Fruit fly (Drosophila melanogaster) whole organism, embryonic: ENCODE results near the gene CG15498.

Experiments
- B-H1 ChIP-seq: fragments of 200-800 bp; sonication (Bioruptor generic); IDR thresholded peaks from 3 replicates; pipeline ENCODE4 v1.3.6; 2022; ENCODE audit warnings: missing biosample characterization, missing genetic modification characterization
- CG10462 ChIP-seq: fragments of 200-800 bp; sonication (Bioruptor generic); optimal IDR thresholded peaks from 2 replicates; lab custom pipeline; 2016; ENCODE audit warnings: missing biosample characterization, missing genetic modification characterization
- CG10979 ChIP-seq: fragments of 200-800 bp; sonication (Bioruptor generic); optimal IDR thresholded peaks from 2 replicates; lab custom pipeline; 2018; ENCODE audit warnings: missing biosample characterization, mild to moderate bottlenecking, missing genetic modification characterization, moderate library complexity
- CG11093 ChIP-seq: fragments of 200-800 bp; sonication (Bioruptor generic); IDR thresholded peaks from 3 replicates; pipeline ENCODE4 v1.3.6; 2022; ENCODE audit warnings: missing biosample characterization, missing genetic modification characterization
- CG11247 ChIP-seq: fragments of 200-800 bp; sonication (Bioruptor generic); IDR thresholded peaks from 2 replicates; pipeline ENCODE4 v1.3.6; 2022; ENCODE audit warnings: missing biosample characterization, missing genetic modification characterization
- CG11398 ChIP-seq: fragments of 200-800 bp; sonication (Bioruptor generic); optimal IDR thresholded peaks from 2 replicates; lab custom pipeline; 2016; ENCODE audit warnings: missing biosample characterization, missing genetic modification characterization
- CG1233 ChIP-seq: fragments of 200-800 bp; sonication (Bioruptor generic); optimal IDR thresholded peaks from 4 replicates; lab custom pipeline; 2018; ENCODE audit warnings: missing biosample characterization, mild to moderate bottlenecking, missing genetic modification characterization
- CG13775 ChIP-seq: fragments of 200-800 bp; sonication (Bioruptor generic); optimal IDR thresholded peaks from 3 replicates; lab custom pipeline; 2017; ENCODE audit warnings: missing biosample characterization, mild to moderate bottlenecking, missing genetic modification characterization
- CG13894 ChIP-seq: fragments of 200-800 bp; sonication (Bioruptor generic); optimal IDR thresholded peaks from 3 replicates; lab custom pipeline; 2018; ENCODE audit warnings: missing biosample characterization, mild to moderate bottlenecking, missing genetic modification characterization, moderate library complexity
- CG14860 ChIP-seq: fragments of 200-800 bp; sonication (Bioruptor generic); IDR thresholded peaks from 3 replicates; pipeline ENCODE4 v1.3.6; 2022; ENCODE audit warnings: missing biosample characterization, missing genetic modification characterization; ENCODE audit not compliant: partially characterized antibody
- CG15479 ChIP-seq: fragments of 200-800 bp; sonication (Bioruptor generic); optimal IDR thresholded peaks from 3 replicates; lab custom pipeline; 2019; ENCODE audit warnings: missing biosample characterization, mild to moderate bottlenecking, missing genetic modification characterization, moderate library complexity
- CG1602 ChIP-seq: fragments of 200-800 bp; sonication (Bioruptor generic); optimal IDR thresholded peaks from 3 replicates; lab custom pipeline; 2016; ENCODE audit warnings: missing biosample characterization, missing genetic modification characterization
- CG16779 ChIP-seq: fragments of 200-800 bp; sonication (Bioruptor generic); IDR thresholded peaks from 2 replicates; pipeline ENCODE4 v1.3.6; 2022; ENCODE audit warnings: missing biosample characterization, missing genetic modification characterization
- CG16815 ChIP-seq: fragments of 200-800 bp; sonication (Bioruptor generic); optimal IDR thresholded peaks from 3 replicates; lab custom pipeline; 2017; ENCODE audit warnings: missing biosample characterization, mild to moderate bottlenecking, missing genetic modification characterization
- CG17385 ChIP-seq: fragments of 200-800 bp; sonication (Bioruptor generic); optimal IDR thresholded peaks from 3 replicates; lab custom pipeline; 2018; ENCODE audit warnings: missing biosample characterization, mild to moderate bottlenecking, missing genetic modification characterization
- CG17829 ChIP-seq: fragments of 200-800 bp; optimal IDR thresholded peaks from 2 replicates; lab custom pipeline; 2019; ENCODE audit warnings: missing biosample characterization, mild to moderate bottlenecking, missing genetic modification characterization, moderate library complexity
- CG18011 ChIP-seq: fragments of 200-800 bp; sonication (Bioruptor generic); optimal IDR thresholded peaks from 2 replicates; lab custom pipeline; 2017; ENCODE audit warnings: missing biosample characterization, missing genetic modification characterization, mild to moderate bottlenecking, moderate library complexity, missing genotype
- CG18476 ChIP-seq: fragments of 200-800 bp; sonication (Bioruptor generic); optimal IDR thresholded peaks from 2 replicates; lab custom pipeline; 2016; ENCODE audit warnings: missing biosample characterization, mild to moderate bottlenecking, missing genetic modification characterization
- CG2199 ChIP-seq: fragments of 200-800 bp; sonication (Bioruptor generic); IDR thresholded peaks from 3 replicates; pipeline ENCODE4 v1.3.6; 2022; ENCODE audit warnings: missing biosample characterization, missing genetic modification characterization
- CG6175 ChIP-seq: fragments of 200-800 bp; sonication (Bioruptor generic); IDR thresholded peaks from 3 replicates; pipeline ENCODE4 v1.3.6; 2022; ENCODE audit warnings: missing biosample characterization, missing genetic modification characterization
- CG8281 ChIP-seq: fragments of 200-800 bp; sonication (Bioruptor generic); optimal IDR thresholded peaks from 2 replicates; lab custom pipeline; 2018; ENCODE audit warnings: missing biosample characterization, mild to moderate bottlenecking, missing genetic modification characterization, moderate library complexity
- CoRest ChIP-seq: fragments of 200-800 bp; sonication (Bioruptor generic); optimal IDR thresholded peaks from 3 replicates; lab custom pipeline; 2018; ENCODE audit warnings: missing biosample characterization, mild to moderate bottlenecking, missing genetic modification characterization, moderate library complexity
- Fer2 ChIP-seq: fragments of 200-800 bp; sonication (Bioruptor generic); optimal IDR thresholded peaks from 2 replicates; lab custom pipeline; 2018; ENCODE audit warnings: missing biosample characterization, mild to moderate bottlenecking, missing genetic modification characterization, moderate library complexity
- Nf-YA ChIP-seq: fragments of 200-800 bp; sonication (Bioruptor generic); IDR thresholded peaks from 2 replicates; pipeline ENCODE4 v1.3.6; 2022; ENCODE audit warnings: missing biosample characterization, missing genetic modification characterization
- Oaz ChIP-seq: fragments of 200-800 bp; sonication (Bioruptor generic); IDR thresholded peaks from 2 replicates; pipeline ENCODE4 v1.3.6; 2022; ENCODE audit warnings: missing biosample characterization, missing genetic modification characterization
- Ravus ChIP-seq: fragments of 200-800 bp; sonication (Bioruptor generic); IDR thresholded peaks from 2 replicates; pipeline ENCODE4 v1.3.6; 2022; ENCODE audit warnings: missing biosample characterization, missing genetic modification characterization
- Side ChIP-seq: fragments of 200-800 bp; sonication (Bioruptor generic); optimal IDR thresholded peaks from 2 replicates; lab custom pipeline; 2016; ENCODE audit warnings: missing biosample characterization, missing genetic modification characterization
- Spps ChIP-seq: fragments of 200-800 bp; sonication (Bioruptor generic); optimal IDR thresholded peaks from 2 replicates; lab custom pipeline; 2018; ENCODE audit warnings: missing biosample characterization, mild to moderate bottlenecking, missing genetic modification characterization
- Xbp1 ChIP-seq: fragments of 200-800 bp; sonication (Bioruptor generic); optimal IDR thresholded peaks from 3 replicates; lab custom pipeline; 2016; ENCODE audit warnings: missing biosample characterization, mild to moderate bottlenecking, missing genetic modification characterization
- aop ChIP-seq: fragments of 200-800 bp; sonication (Bioruptor generic); IDR thresholded peaks from 2 replicates; pipeline ENCODE4 v1.3.6; 2022; ENCODE audit warnings: missing biosample characterization, missing genetic modification characterization
- ap ChIP-seq: fragments of 200-800 bp; sonication (Bioruptor generic); IDR thresholded peaks from 2 replicates; pipeline ENCODE4 v1.3.6; 2022; ENCODE audit warnings: missing biosample characterization, missing genetic modification characterization
- bab2 ChIP-seq: fragments of 200-800 bp; sonication (Bioruptor generic); optimal IDR thresholded peaks from 2 replicates; lab custom pipeline; 2016; ENCODE audit warnings: missing biosample characterization, missing genetic modification characterization
- chif ChIP-seq, 2 experiments: fragments of 200-800 bp; sonication (Bioruptor generic); optimal IDR thresholded peaks; 3 replicates each; lab custom pipeline; 2016; ENCODE audit warnings: missing biosample characterization in 2 of 2, missing genetic modification characterization in 2 of 2
- chinmo ChIP-seq: fragments of 200-800 bp; sonication (Bioruptor generic); IDR thresholded peaks from 4 replicates; pipeline ENCODE4 v1.3.6; 2022; ENCODE audit warnings: missing biosample characterization, missing genetic modification characterization; ENCODE audit not compliant: partially characterized antibody
- corto ChIP-seq: fragments of 200-800 bp; sonication (Bioruptor generic); optimal IDR thresholded peaks from 2 replicates; lab custom pipeline; 2016; ENCODE audit warnings: missing biosample characterization, mild to moderate bottlenecking, missing genetic modification characterization, moderate library complexity
- emc ChIP-seq: fragments of 200-800 bp; sonication (Bioruptor generic); optimal IDR thresholded peaks from 2 replicates; lab custom pipeline; 2016; ENCODE audit warnings: missing biosample characterization, missing genetic modification characterization
- fd64A ChIP-seq: fragments of 200-800 bp; sonication (Bioruptor generic); optimal IDR thresholded peaks from 3 replicates; lab custom pipeline; 2018; ENCODE audit warnings: missing biosample characterization, mild to moderate bottlenecking, missing genetic modification characterization
- gcm ChIP-seq: fragments of 200-800 bp; sonication (Bioruptor generic); optimal IDR thresholded peaks from 2 replicates; lab custom pipeline; 2019; ENCODE audit warnings: missing biosample characterization, mild to moderate bottlenecking, missing genetic modification characterization, moderate library complexity
- h ChIP-seq: fragments of >200 bp; optimal IDR thresholded peaks from 2 replicates; lab custom pipeline; 2017
- hb ChIP-seq: fragments of 200-800 bp; sonication (Bioruptor generic); IDR thresholded peaks from 3 replicates; pipeline ENCODE4 v1.3.6; 2022; ENCODE audit warnings: missing biosample characterization, missing genetic modification characterization; ENCODE audit not compliant: partially characterized antibody
- hbn ChIP-seq: fragments of 200-800 bp; sonication (Bioruptor generic); IDR thresholded peaks from 2 replicates; pipeline ENCODE4 v1.3.6; 2022; ENCODE audit warnings: missing biosample characterization, missing genetic modification characterization; ENCODE audit not compliant: partially characterized antibody
- odd ChIP-seq: fragments of 200-800 bp; sonication (Bioruptor generic); optimal IDR thresholded peaks from 2 replicates; lab custom pipeline; 2017; ENCODE audit warnings: missing biosample characterization, mild to moderate bottlenecking, missing genetic modification characterization
- pb ChIP-seq: fragments of 200-800 bp; sonication (Bioruptor generic); optimal IDR thresholded peaks from 3 replicates; lab custom pipeline; 2016; ENCODE audit warnings: missing biosample characterization, missing genetic modification characterization
- pros ChIP-seq: fragments of 200-800 bp; sonication (Bioruptor generic); optimal IDR thresholded peaks from 3 replicates; lab custom pipeline; 2019; ENCODE audit warnings: missing biosample characterization, mild to moderate bottlenecking, missing genetic modification characterization, moderate library complexity
- sc ChIP-seq, 3 experiments: fragments of >200 bp in 2 of 3; fragments of 200-800 bp in 1 of 3; sonication (Bioruptor generic) in 1 of 3; optimal IDR thresholded peaks; 2 replicates in 2 of 3; 3 replicates in 1 of 3; lab custom pipeline; 2017; ENCODE audit warnings: mild to moderate bottlenecking in 1 of 3, missing biosample characterization in 1 of 3, missing genetic modification characterization in 1 of 3, missing genetic modification reagents in 1 of 3
- sob ChIP-seq: fragments of 200-800 bp; sonication (Bioruptor generic); IDR thresholded peaks from 2 replicates; pipeline ENCODE4 v1.3.6; 2022; ENCODE audit warnings: missing biosample characterization, missing genetic modification characterization
- vvl ChIP-seq: fragments of 200-800 bp; sonication (Bioruptor generic); IDR thresholded peaks from 2 replicates; pipeline ENCODE4 v1.3.6; 2022; ENCODE audit warnings: missing biosample characterization, missing genetic modification characterization
- zen2 ChIP-seq: fragments of 200-800 bp; sonication (Bioruptor generic); IDR thresholded peaks from 3 replicates; pipeline ENCODE4 v1.3.6; 2022; ENCODE audit warnings: missing biosample characterization, missing genetic modification characterization; ENCODE audit not compliant: partially characterized antibody

Gene CG15498

dm6 chr3R:21534697-21535676, 34.0 kb downstream of the CG15498 start (continued):
- peak; percentile 84 for TF ChIP-seq CG8281 (tag; lab: Kevin White, UChicago)
- TF ChIP-seq Fer2: no peak
- TF ChIP-seq Ravus: no peak
- no peak for TF ChIP-seq CG15479 (GFP tag; lab: Kevin White, UChicago)
- no peak for TF ChIP-seq Nf-YA
- TF ChIP-seq CG13775: peak; percentile 17
- no peak for TF ChIP-seq odd (GFP tag; lab: Kevin White, UChicago)
- no peak for TF ChIP-seq CG18476
- no peak for TF ChIP-seq chinmo
- TF ChIP-seq aop (GFP tag; lab: Robert Waterston, UW): no peak
- TF ChIP-seq CG1602 (GFP tag; lab: Kevin White, UChicago): no peak
- TF ChIP-seq CG17829 (tag; lab: Kevin White, UChicago): peak; percentile 36
- no peak for TF ChIP-seq emc
- no peak for TF ChIP-seq sob (GFP tag; lab: Robert Waterston, UW)
- TF ChIP-seq zen2 (GFP tag; lab: Robert Waterston, UW): no peak
- TF ChIP-seq CG13894: no peak
- no peak for TF ChIP-seq gcm (GFP tag; lab: Kevin White, UChicago)
- TF ChIP-seq CG10979 (tag; lab: Kevin White, UChicago): peak; percentile 60
- TF ChIP-seq h (lab: Kevin White, UChicago): no peak
- TF ChIP-seq CG14860 (GFP tag; lab: Robert Waterston, UW): no peak
- no peak for TF ChIP-seq CG1233 (GFP tag; lab: Kevin White, UChicago)
- TF ChIP-seq bab2 (GFP tag; lab: Kevin White, UChicago): no peak
- no peak for TF ChIP-seq CG16815
- TF ChIP-seq CG6175 (GFP tag; lab: Robert Waterston, UW): no peak
- TF ChIP-seq hb: no peak
- no peak for TF ChIP-seq CG11398 (GFP tag; lab: Kevin White, UChicago)
- TF ChIP-seq corto (GFP tag; lab: Kevin White, UChicago): no peak
- no peak for TF ChIP-seq vvl (GFP tag; lab: Robert Waterston, UW)
- TF ChIP-seq pb: no peak
- no peak for TF ChIP-seq ap (GFP tag; lab: Robert Waterston, UW)
- TF ChIP-seq hbn (GFP tag; lab: Robert Waterston, UW): no peak
- no peak for TF ChIP-seq chif (GFP tag; optimal IDR thresholded peaks at IDR 0.05; lab: Kevin White, UChicago)
- no peak for TF ChIP-seq CG17385 (GFP tag; lab: Kevin White, UChicago)
- TF ChIP-seq fd64A: no peak
- peak; percentile 6 for TF ChIP-seq CoRest (tag; lab: Kevin White, UChicago)
- TF ChIP-seq B-H1 (GFP tag; lab: Robert Waterston, UW): no peak
- peak; percentile 52 for TF ChIP-seq pros (GFP tag; lab: Kevin White, UChicago)
- no peak for TF ChIP-seq CG18011 (GFP tag; lab: Kevin White, UChicago)
- no peak for TF ChIP-seq Side (GFP tag; lab: Kevin White, UChicago)
- TF ChIP-seq Xbp1 (GFP tag; lab: Kevin White, UChicago): no peak
- no peak for TF ChIP-seq CG11093 (GFP tag; lab: Robert Waterston, UW)
- TF ChIP-seq sc (optimal IDR thresholded peaks at IDR 0.05; lab: Kevin White, UChicago): no peak
- TF ChIP-seq sc (GFP tag; optimal IDR thresholded peaks at IDR 0.05; lab: Kevin White, UChicago): no peak
- TF ChIP-seq CG11247 (GFP tag; lab: Robert Waterston, UW): no peak
- no peak for TF ChIP-seq Spps (tag; lab: Kevin White, UChicago)
- no peak for TF ChIP-seq CG16779 (GFP tag; lab: Robert Waterston, UW)
- TF ChIP-seq Oaz (GFP tag; lab: Robert Waterston, UW): no peak
- 0 out of 3 replicates have a peak, but pooled peaks have one; percentile 29 for TF ChIP-seq CG2199
- no peak for TF ChIP-seq CG10462 (GFP tag; lab: Kevin White, UChicago)
